Fruit fly (Drosophila melanogaster): ENCODE results near the gene CG14074.

Gene CG14074

dm6 chr3L:18895079-18895478, 29.1 kb downstream of the CG14074 start (continued):
- TF ChIP-seq exex (tag; optimal IDR thresholded peaks at IDR 0.05) (peak; percentile 6), Opbp (GFP tag; IDR thresholded peaks at IDR 0.05; ENCODE audit: partially characterized antibody) (no peak), CG1832 (GFP tag; optimal IDR thresholded peaks at IDR 0.05) (no peak), Six4 (GFP tag; optimal IDR thresholded peaks at IDR 0.05) (no peak), Abd-B (GFP tag; optimal IDR thresholded peaks at IDR 0.05) (no peak), CG5180 (GFP tag; optimal IDR thresholded peaks at IDR 0.05) (no peak), CG2875 (GFP tag; optimal IDR thresholded peaks at IDR 0.05) (no peak), CG2199 (GFP tag; IDR thresholded peaks at IDR 0.05) (peak; percentile 45; the same call in 1 of the 3 replicates), dmrt99B (tag; optimal IDR thresholded peaks at IDR 0.05) (no peak), Lhr (GFP tag; optimal IDR thresholded peaks at IDR 0.05) (no peak), danr (GFP tag; IDR thresholded peaks at IDR 0.05) (no peak), Doc2 (GFP tag; IDR thresholded peaks at IDR 0.05) (no peak), repo (GFP tag; optimal IDR thresholded peaks at IDR 0.05) (no peak), B-H2 (GFP tag; optimal IDR thresholded peaks at IDR 0.05) (peak; percentile 60), Dll (GFP tag; IDR thresholded peaks at IDR 0.05; ENCODE audit: partially characterized antibody) (no peak), CG4617 (GFP tag; optimal IDR thresholded peaks at IDR 0.05; ENCODE audit: borderline replicate concordance) (no peak), CG6175 (GFP tag; IDR thresholded peaks at IDR 0.05) (no peak), CG12236 (GFP tag; optimal IDR thresholded peaks at IDR 0.05) (no peak), tgo (GFP tag; IDR thresholded peaks at IDR 0.05) (no peak), Myb (GFP tag; optimal IDR thresholded peaks at IDR 0.05) (no peak), sd (tag; optimal IDR thresholded peaks at IDR 0.05) (peak; percentile 72), CG3065 (GFP tag; optimal IDR thresholded peaks at IDR 0.05) (no peak), CG14667 (GFP tag; IDR thresholded peaks at IDR 0.05) (no peak), CG10431 (GFP tag; optimal IDR thresholded peaks at IDR 0.05) (no peak), CG9817 (tag; optimal IDR thresholded peaks at IDR 0.05) (no peak), sima (GFP tag; optimal IDR thresholded peaks at IDR 0.05) (no peak), crp (GFP tag; optimal IDR thresholded peaks at IDR 0.05) (no peak), Dad (GFP tag; optimal IDR thresholded peaks at IDR 0.05) (no peak), knrl (GFP tag; IDR thresholded peaks at IDR 0.05; ENCODE audit: partially characterized antibody) (no peak), tll (GFP tag; optimal IDR thresholded peaks at IDR 0.05) (no peak), chinmo (GFP tag; IDR thresholded peaks at IDR 0.05; ENCODE audit: partially characterized antibody) (peak; percentile 70; the same call in 1 of the 4 replicates), gsb (GFP tag; IDR thresholded peaks at IDR 0.05) (no peak), Tbp (GFP tag; optimal IDR thresholded peaks at IDR 0.05) (no peak), en (GFP tag; optimal IDR thresholded peaks at IDR 0.05) (no peak), CG9932 (GFP tag; IDR thresholded peaks at IDR 0.05) (no peak), Taf1 (GFP tag; IDR thresholded peaks at IDR 0.05) (no peak), Sin3A (optimal IDR thresholded peaks at IDR 0.05) (no peak), CG8388 (GFP tag; optimal IDR thresholded peaks at IDR 0.05) (no peak), CG11247 (GFP tag; IDR thresholded peaks at IDR 0.05) (no peak), hth (optimal IDR thresholded peaks at IDR 0.05) (no peak), fu2 (GFP tag; optimal IDR thresholded peaks at IDR 0.05) (no peak), Dfd (GFP tag; optimal IDR thresholded peaks at IDR 0.05) (no peak), CG3163 (GFP tag; optimal IDR thresholded peaks at IDR 0.05) (no peak), pan (optimal IDR thresholded peaks at IDR 0.05) (no peak), pan (GFP tag; optimal IDR thresholded peaks at IDR 0.05 in 1 of 2, IDR thresholded peaks at IDR 0.05 in 1 of 2) (no peak), CG7372 (GFP tag; IDR thresholded peaks at IDR 0.05) (no peak), kni (GFP tag; optimal IDR thresholded peaks at IDR 0.05) (no peak), Eip74EF (GFP tag; optimal IDR thresholded peaks at IDR 0.05) (no peak), CG10274 (GFP tag; optimal IDR thresholded peaks at IDR 0.05) (no peak), Hand (GFP tag; optimal IDR thresholded peaks at IDR 0.05) (no peak), tx (GFP tag; optimal IDR thresholded peaks at IDR 0.05) (no peak), nerfin-2 (GFP tag; IDR thresholded peaks at IDR 0.05; ENCODE audit: partially characterized antibody) (no peak)
